Fruit fly (Drosophila melanogaster) whole organism, embryonic: ENCODE measurements around the gene Irk1.

Experiments used
- Atf3 ChIP-seq: fragments of 200-800 bp; sonication (Bioruptor generic); optimal IDR thresholded peaks from 3 replicates; lab custom pipeline; 2016; ENCODE audit warnings: missing biosample characterization, missing genetic modification characterization
- BtbVII ChIP-seq: fragments of 200-800 bp; sonication (Bioruptor generic); optimal IDR thresholded peaks from 3 replicates; lab custom pipeline; 2017; ENCODE audit warnings: missing biosample characterization, mild to moderate bottlenecking, missing genetic modification characterization
- CG10267 ChIP-seq: fragments of 200-800 bp; sonication (Bioruptor generic); optimal IDR thresholded peaks from 2 replicates; lab custom pipeline; 2018; ENCODE audit warnings: missing biosample characterization, mild to moderate bottlenecking, missing genetic modification characterization, moderate library complexity
- CG10321 ChIP-seq: fragments of 200-800 bp; sonication (Bioruptor generic); IDR thresholded peaks from 2 replicates; pipeline ENCODE4 v1.3.6; 2022; ENCODE audit warnings: missing biosample characterization, missing genetic modification characterization
- CG11085 ChIP-seq: fragments of 200-800 bp; sonication (Bioruptor generic); IDR thresholded peaks from 2 replicates; pipeline ENCODE4 v1.3.6; 2022; ENCODE audit warnings: missing biosample characterization, missing genetic modification characterization
- CG12391 ChIP-seq: fragments of 200-800 bp; sonication (Bioruptor generic); optimal IDR thresholded peaks from 3 replicates; lab custom pipeline; 2018; ENCODE audit warnings: missing biosample characterization, mild to moderate bottlenecking, missing genetic modification characterization, moderate library complexity
- CG12659 ChIP-seq: fragments of 200-800 bp; sonication (Bioruptor generic); optimal IDR thresholded peaks from 3 replicates; lab custom pipeline; 2017; ENCODE audit warnings: mild to moderate bottlenecking, missing biosample characterization, missing genetic modification reagents, missing genetic modification characterization
- CG14710 ChIP-seq: fragments of 200-800 bp; sonication (Bioruptor generic); optimal IDR thresholded peaks from 3 replicates; lab custom pipeline; 2019; ENCODE audit warnings: missing biosample characterization, mild to moderate bottlenecking, missing genetic modification characterization, moderate library complexity
- CG14860 ChIP-seq: fragments of 200-800 bp; sonication (Bioruptor generic); IDR thresholded peaks from 3 replicates; pipeline ENCODE4 v1.3.6; 2022; ENCODE audit warnings: missing biosample characterization, missing genetic modification characterization; ENCODE audit not compliant: partially characterized antibody
- CG17186 ChIP-seq: fragments of 200-800 bp; sonication (Bioruptor generic); optimal IDR thresholded peaks from 3 replicates; lab custom pipeline; 2017; ENCODE audit warnings: missing biosample characterization, missing genetic modification reagents, missing genetic modification characterization
- CG17359 ChIP-seq: fragments of 200-800 bp; sonication (Bioruptor generic); optimal IDR thresholded peaks from 3 replicates; lab custom pipeline; 2018; ENCODE audit warnings: missing biosample characterization, mild to moderate bottlenecking, missing genetic modification characterization, moderate library complexity
- CG18011 ChIP-seq: fragments of 200-800 bp; sonication (Bioruptor generic); optimal IDR thresholded peaks from 2 replicates; lab custom pipeline; 2017; ENCODE audit warnings: missing biosample characterization, missing genetic modification characterization, mild to moderate bottlenecking, moderate library complexity, missing genotype
- CG33557 ChIP-seq: fragments of 200-800 bp; sonication (Bioruptor generic); optimal IDR thresholded peaks from 2 replicates; lab custom pipeline; 2019; ENCODE audit warnings: missing biosample characterization, mild to moderate bottlenecking, missing genetic modification characterization, moderate library complexity
- CG4617 ChIP-seq: fragments of 200-800 bp; sonication (Bioruptor generic); optimal IDR thresholded peaks from 3 replicates; lab custom pipeline; 2016; ENCODE audit warnings: missing biosample characterization, missing genetic modification characterization, borderline replicate concordance
- CG6813 ChIP-seq: fragments of 200-800 bp; sonication (Bioruptor generic); optimal IDR thresholded peaks from 2 replicates; lab custom pipeline; 2017; ENCODE audit warnings: missing biosample characterization, missing genetic modification characterization, mild to moderate bottlenecking, moderate library complexity, missing genetic modification reagents
- CG9437 ChIP-seq: fragments of 200-800 bp; sonication (Bioruptor generic); optimal IDR thresholded peaks from 2 replicates; lab custom pipeline; 2018; ENCODE audit warnings: missing biosample characterization, mild to moderate bottlenecking, missing genetic modification characterization
- CG9609 ChIP-seq: fragments of 200-800 bp; sonication (Bioruptor generic); optimal IDR thresholded peaks from 3 replicates; lab custom pipeline; 2016; ENCODE audit warnings: missing biosample characterization, missing genetic modification characterization
- CTCF ChIP-seq: fragments of 200-800 bp; sonication (Bioruptor generic); optimal IDR thresholded peaks from 2 replicates; lab custom pipeline; 2017; ENCODE audit warnings: missing biosample characterization, mild to moderate bottlenecking, missing genetic modification characterization, moderate library complexity
- Chrac-16 ChIP-seq: fragments of 200-800 bp; sonication (Bioruptor generic); optimal IDR thresholded peaks from 3 replicates; lab custom pipeline; 2016; ENCODE audit warnings: missing biosample characterization, missing genetic modification characterization
- CoRest ChIP-seq: fragments of 200-800 bp; sonication (Bioruptor generic); optimal IDR thresholded peaks from 3 replicates; lab custom pipeline; 2018; ENCODE audit warnings: missing biosample characterization, mild to moderate bottlenecking, missing genetic modification characterization, moderate library complexity
- Dll ChIP-seq: fragments of 200-800 bp; sonication (Bioruptor generic); IDR thresholded peaks from 4 replicates; pipeline ENCODE4 v1.3.6; 2022; ENCODE audit warnings: missing biosample characterization, missing genetic modification characterization; ENCODE audit not compliant: partially characterized antibody
- Drgx ChIP-seq: fragments of 200-800 bp; sonication (Bioruptor generic); IDR thresholded peaks from 2 replicates; pipeline ENCODE4 v1.3.6; 2022; ENCODE audit warnings: missing biosample characterization, missing genetic modification characterization
- Ets65A ChIP-seq: fragments of 200-800 bp; sonication (Bioruptor generic); peaks from one replicate; lab custom pipeline; 2016; ENCODE audit warnings: missing biosample characterization, missing genetic modification characterization
- HmgD ChIP-seq: fragments of 200-800 bp; sonication (Bioruptor generic); optimal IDR thresholded peaks from 3 replicates; lab custom pipeline; 2016; ENCODE audit warnings: missing biosample characterization, missing genetic modification characterization
- HmgZ ChIP-seq: fragments of 200-800 bp; sonication (Bioruptor generic); optimal IDR thresholded peaks from 2 replicates; lab custom pipeline; 2018; ENCODE audit warnings: missing biosample characterization, mild to moderate bottlenecking, missing genetic modification characterization
- Hmr ChIP-seq: fragments of 200-800 bp; sonication (Bioruptor generic); optimal IDR thresholded peaks from 3 replicates; lab custom pipeline; 2017; ENCODE audit warnings: mild to moderate bottlenecking, missing biosample characterization, missing genetic modification reagents, missing genetic modification characterization
- Lhr ChIP-seq: fragments of 200-800 bp; sonication (Bioruptor generic); optimal IDR thresholded peaks from 3 replicates; lab custom pipeline; 2017; ENCODE audit warnings: mild to moderate bottlenecking, missing biosample characterization, missing genetic modification reagents, missing genetic modification characterization
- Med ChIP-seq: fragments of 200-800 bp; sonication (Bioruptor generic); peaks from one replicate; lab custom pipeline; 2016; ENCODE audit warnings: missing biosample characterization, missing genetic modification characterization, mild to moderate bottlenecking, inconsistent platforms, moderate library complexity
- NC2α ChIP-seq: fragments of 200-800 bp; sonication (Bioruptor generic); optimal IDR thresholded peaks from 2 replicates; lab custom pipeline; 2016; ENCODE audit warnings: missing biosample characterization, missing genetic modification characterization
- NK7.1 ChIP-seq: fragments of 200-800 bp; sonication (Bioruptor generic); optimal IDR thresholded peaks from 3 replicates; lab custom pipeline; 2016; ENCODE audit warnings: missing biosample characterization, missing genetic modification characterization
- Nf-YC ChIP-seq: fragments of 200-800 bp; optimal IDR thresholded peaks from 3 replicates; lab custom pipeline; 2019; ENCODE audit warnings: missing biosample characterization, mild to moderate bottlenecking, missing genetic modification characterization, moderate library complexity
- NfI ChIP-seq: fragments of 200-800 bp; sonication (Bioruptor generic); optimal IDR thresholded peaks from 3 replicates; lab custom pipeline; 2018; ENCODE audit warnings: missing biosample characterization, mild to moderate bottlenecking, missing genetic modification characterization, moderate library complexity
- Oli ChIP-seq: fragments of 200-800 bp; sonication (Bioruptor generic); optimal IDR thresholded peaks from 2 replicates; lab custom pipeline; 2018; ENCODE audit warnings: missing biosample characterization, mild to moderate bottlenecking, missing genetic modification characterization, moderate library complexity
- Opbp ChIP-seq: fragments of 200-800 bp; sonication (Bioruptor generic); IDR thresholded peaks from 3 replicates; pipeline ENCODE4 v1.3.6; 2022; ENCODE audit warnings: missing biosample characterization, missing genetic modification characterization; ENCODE audit not compliant: partially characterized antibody
- Scr ChIP-seq: fragments of 200-800 bp; sonication (Bioruptor generic); IDR thresholded peaks from 2 replicates; pipeline ENCODE4 v1.3.6; 2022; ENCODE audit warnings: missing biosample characterization, missing genetic modification characterization; ENCODE audit not compliant: partially characterized antibody
- Sin3A ChIP-seq: fragments of >200 bp; optimal IDR thresholded peaks from 2 replicates; lab custom pipeline; 2018
- Sry-δ ChIP-seq: fragments of 200-800 bp; sonication (Bioruptor generic); optimal IDR thresholded peaks from 2 replicates; lab custom pipeline; 2016; ENCODE audit warnings: missing biosample characterization, missing genetic modification characterization
- Stat92E ChIP-seq, 3 experiments: fragments of >200 bp in 2 of 3; fragments of 200-800 bp in 1 of 3; sonication (Bioruptor generic) in 1 of 3; optimal IDR thresholded peaks; 2 replicates each; lab custom pipeline; 2017 to 2019; ENCODE audit warnings: missing biosample characterization in 3 of 3, missing genetic modification characterization in 3 of 3, mild to moderate bottlenecking in 1 of 3, moderate library complexity in 1 of 3
- abd-A ChIP-seq: fragments of 200-800 bp; sonication (Bioruptor generic); optimal IDR thresholded peaks from 3 replicates; lab custom pipeline; 2019; ENCODE audit warnings: missing biosample characterization, mild to moderate bottlenecking, missing genetic modification characterization, moderate library complexity
- cad ChIP-seq: fragments of >200 bp; optimal IDR thresholded peaks from 2 replicates; lab custom pipeline; 2017; ENCODE audit warnings: missing biosample characterization, missing genetic modification characterization
- dmrt11E ChIP-seq: fragments of 200-800 bp; sonication (Bioruptor generic); optimal IDR thresholded peaks from 3 replicates; lab custom pipeline; 2018; ENCODE audit warnings: missing biosample characterization, mild to moderate bottlenecking, missing genetic modification characterization, moderate library complexity
- hbn ChIP-seq: fragments of 200-800 bp; sonication (Bioruptor generic); IDR thresholded peaks from 2 replicates; pipeline ENCODE4 v1.3.6; 2022; ENCODE audit warnings: missing biosample characterization, missing genetic modification characterization; ENCODE audit not compliant: partially characterized antibody
- lbe ChIP-seq: fragments of 200-800 bp; sonication (Bioruptor generic); optimal IDR thresholded peaks from 2 replicates; lab custom pipeline; 2016; ENCODE audit warnings: missing biosample characterization, mild to moderate bottlenecking, missing genetic modification characterization
- nerfin-1 ChIP-seq: fragments of 200-800 bp; sonication (Bioruptor generic); optimal IDR thresholded peaks from 3 replicates; lab custom pipeline; 2019; ENCODE audit warnings: missing biosample characterization, mild to moderate bottlenecking, missing genetic modification characterization, moderate library complexity
- peb ChIP-seq: fragments of 200-800 bp; sonication (Bioruptor generic); IDR thresholded peaks from 2 replicates; pipeline ENCODE4 v1.3.6; 2022; ENCODE audit warnings: missing biosample characterization, missing genetic modification characterization
- scrt ChIP-seq: fragments of 200-800 bp; sonication (Bioruptor generic); optimal IDR thresholded peaks from 2 replicates; lab custom pipeline; 2018; ENCODE audit warnings: missing biosample characterization, mild to moderate bottlenecking, missing genetic modification characterization, moderate library complexity
- slbo ChIP-seq: fragments of 200-800 bp; sonication (Bioruptor generic); IDR thresholded peaks from 2 replicates; pipeline ENCODE4 v1.3.6; 2022; ENCODE audit warnings: missing biosample characterization, missing genetic modification characterization
- wor ChIP-seq: fragments of 200-800 bp; sonication (Bioruptor generic); IDR thresholded peaks from 2 replicates; pipeline ENCODE4 v1.3.6; 2022; ENCODE audit warnings: missing biosample characterization, missing genetic modification characterization

The Irk1 gene

DNA sequence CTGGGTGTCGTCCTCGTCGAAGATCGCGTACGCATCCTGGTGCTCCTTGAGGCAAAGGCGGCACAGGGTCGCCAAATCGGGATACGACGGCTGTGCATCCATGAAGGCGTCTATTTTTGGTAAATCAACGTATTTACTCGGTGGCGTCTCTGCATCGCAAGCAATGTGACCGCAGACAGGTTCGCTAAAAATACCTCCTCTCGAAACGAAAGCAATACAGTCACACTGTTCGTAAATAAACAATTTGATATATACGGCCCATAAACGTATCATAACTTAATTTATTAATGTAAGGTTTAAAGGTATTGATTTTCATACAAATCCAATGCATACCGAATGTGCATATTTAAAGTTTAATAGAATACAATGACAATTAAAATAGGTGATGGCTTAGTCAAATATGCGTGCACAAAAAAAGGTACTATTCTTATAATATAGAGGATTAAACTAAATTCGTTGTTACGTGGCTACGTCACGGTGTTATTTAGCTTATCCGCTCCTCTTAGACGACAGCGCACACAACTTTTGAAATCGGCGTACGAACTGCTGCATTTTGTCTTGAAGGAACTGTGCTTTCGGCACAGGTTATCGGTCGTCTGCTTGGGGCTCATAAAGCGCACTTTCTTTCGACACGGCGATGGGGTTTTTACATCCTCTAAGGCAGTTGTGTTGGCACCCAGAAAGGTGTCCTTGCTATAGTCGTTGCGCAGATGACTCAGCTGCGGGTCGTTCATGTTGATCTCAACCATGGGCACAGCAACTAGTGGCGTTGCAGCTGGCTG, 41.7 kb upstream of the Irk1 start, which contains the start of gene CG31365 (continued):
- TF ChIP-seq CG10321 (GFP tag; lab: Robert Waterston, UW) (peak; percentile 11; the same call in 1 of the 2 replicates), hbn (GFP tag; lab: Robert Waterston, UW) (peak; percentile 41), Atf3 (GFP tag; lab: Kevin White, UChicago) (no peak), CG9437 (GFP tag; lab: Kevin White, UChicago) (peak; percentile 68), wor (GFP tag; lab: Robert Waterston, UW) (no peak), CG12391 (tag; lab: Kevin White, UChicago) (peak; percentile 31), CG33557 (GFP tag; lab: Kevin White, UChicago) (peak; percentile 6), Opbp (GFP tag; lab: Robert Waterston, UW) (peak; percentile 24; the same call in 1 of the 3 replicates), nerfin-1 (tag; lab: Kevin White, UChicago) (peak; percentile 18), Drgx (no peak), Med (peak; percentile 73), NK7.1 (GFP tag; lab: Kevin White, UChicago) (no peak), lbe (GFP tag; lab: Kevin White, UChicago) (no peak), Oli (no peak), Scr (peak; percentile 28; the same call in 1 of the 2 replicates), BtbVII (GFP tag; lab: Kevin White, UChicago) (no peak), abd-A (tag; lab: Kevin White, UChicago) (no peak)

DNA sequence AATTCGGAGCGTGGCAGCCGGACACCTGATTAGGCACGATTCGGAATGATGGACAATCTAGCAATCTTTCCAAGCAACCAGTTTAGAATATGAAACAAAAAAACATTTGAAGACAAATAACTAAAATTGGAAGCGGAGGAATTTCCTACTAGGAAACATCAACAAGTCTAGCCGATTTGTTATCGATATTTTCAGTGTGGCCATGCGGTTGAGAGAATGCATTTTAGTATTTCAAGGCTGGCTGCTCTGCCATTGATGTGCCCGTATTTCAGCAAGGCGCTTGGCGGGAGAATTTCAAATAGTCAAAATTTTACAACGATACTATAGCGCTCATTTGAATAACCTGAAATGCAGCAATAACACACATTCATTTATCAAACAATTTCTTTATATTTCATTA, 40.3 kb upstream of the Irk1 start, which contains the start of gene CG31457:
Gene CG31457, minus strand, starts transcription at position 186 of the 400 bp plus-strand sequence.
- TF ChIP-seq Sin3A (lab: Kevin White, UChicago) (peak; percentile 70), CG14860 (peak; percentile 55; the same call in 2 of the 3 replicates), Ets65A (GFP tag; lab: Kevin White, UChicago) (peak; percentile 55), CG9609 (GFP tag; lab: Kevin White, UChicago) (no peak), NfI (peak; percentile 15), CoRest (peak; percentile 21), CG12659 (peak; percentile 45), dmrt11E (tag; lab: Kevin White, UChicago) (no peak), CG10267 (tag; lab: Kevin White, UChicago) (peak; percentile 47), cad (GFP tag; lab: Kevin White, UChicago) (no peak), CG4617 (GFP tag; lab: Kevin White, UChicago) (peak; percentile 75), Lhr (GFP tag; lab: Kevin White, UChicago) (peak; percentile 60), CG14710 (peak; percentile 53), Nf-YC (tag; lab: Kevin White, UChicago) (peak; percentile 10), Sry-δ (GFP tag; lab: Kevin White, UChicago) (peak; percentile 76), Hmr (GFP tag; lab: Kevin White, UChicago) (no peak), NC2α (GFP tag; lab: Kevin White, UChicago) (no peak), CG18011 (peak; percentile 94), peb (no peak), Dll (GFP tag; lab: Robert Waterston, UW) (peak; percentile 87), CG17186 (GFP tag; lab: Kevin White, UChicago) (peak; percentile 22), slbo (GFP tag; lab: Robert Waterston, UW) (no peak), Stat92E (GFP tag; optimal IDR thresholded peaks at IDR 0.05; lab: Kevin White, UChicago) (peak in 1 of 3 experiments; percentile 33), CTCF (GFP tag; lab: Kevin White, UChicago) (peak; percentile 57), CG6813 (no peak), HmgZ (tag; lab: Kevin White, UChicago) (peak; percentile 77), CG17359 (tag; lab: Kevin White, UChicago) (no peak), Chrac-16 (GFP tag; lab: Kevin White, UChicago) (no peak), HmgD (GFP tag; lab: Kevin White, UChicago) (peak; percentile 61), CG11085 (GFP tag; lab: Robert Waterston, UW) (no peak), scrt (GFP tag; lab: Kevin White, UChicago) (peak; percentile 78)
